Fruit fly (Drosophila melanogaster) whole organism, embryonic: ENCODE data around the gene mst.

Experiments used
- Bdp1 ChIP-seq: fragments of 200-800 bp; sonication (Bioruptor generic); optimal IDR thresholded peaks from 3 replicates; lab custom pipeline; 2016; ENCODE audit warnings: missing biosample characterization, missing genetic modification characterization
- CG11504 ChIP-seq: fragments of 200-800 bp; sonication (Bioruptor generic); optimal IDR thresholded peaks from 3 replicates; lab custom pipeline; 2019; ENCODE audit warnings: missing biosample characterization, mild to moderate bottlenecking, missing genetic modification characterization, moderate library complexity
- CG11560 ChIP-seq: fragments of 200-800 bp; sonication (Bioruptor generic); IDR thresholded peaks from 3 replicates; pipeline ENCODE4 v1.3.6; 2022; ENCODE audit warnings: missing biosample characterization, missing genetic modification characterization
- CG12769 ChIP-seq: fragments of 200-800 bp; sonication (Bioruptor generic); optimal IDR thresholded peaks from 2 replicates; lab custom pipeline; 2019; ENCODE audit warnings: missing biosample characterization, mild to moderate bottlenecking, missing genetic modification characterization, moderate library complexity
- CG14014 ChIP-seq: fragments of 200-800 bp; sonication (Bioruptor generic); IDR thresholded peaks from 2 replicates; pipeline ENCODE4 v1.3.6; 2022; ENCODE audit warnings: missing biosample characterization, missing genetic modification characterization
- CG15269 ChIP-seq: fragments of 200-800 bp; sonication (Bioruptor generic); optimal IDR thresholded peaks from 2 replicates; lab custom pipeline; 2018; ENCODE audit warnings: missing biosample characterization, mild to moderate bottlenecking, missing genetic modification characterization, moderate library complexity
- CG1647 ChIP-seq: fragments of 200-800 bp; sonication (Bioruptor generic); optimal IDR thresholded peaks from 3 replicates; lab custom pipeline; 2016; ENCODE audit warnings: missing biosample characterization, missing genetic modification characterization
- CG16779 ChIP-seq: fragments of 200-800 bp; sonication (Bioruptor generic); IDR thresholded peaks from 2 replicates; pipeline ENCODE4 v1.3.6; 2022; ENCODE audit warnings: missing biosample characterization, missing genetic modification characterization
- CG1792 ChIP-seq: fragments of 200-800 bp; sonication (Bioruptor generic); optimal IDR thresholded peaks from 2 replicates; lab custom pipeline; 2016; ENCODE audit warnings: missing biosample characterization, missing genetic modification characterization
- CG2875 ChIP-seq: fragments of 200-800 bp; sonication (Bioruptor generic); optimal IDR thresholded peaks from 2 replicates; lab custom pipeline; 2017; ENCODE audit warnings: missing biosample characterization, mild to moderate bottlenecking, missing genetic modification characterization, missing genetic modification reagents
- CG33557 ChIP-seq: fragments of 200-800 bp; sonication (Bioruptor generic); optimal IDR thresholded peaks from 2 replicates; lab custom pipeline; 2019; ENCODE audit warnings: missing biosample characterization, mild to moderate bottlenecking, missing genetic modification characterization, moderate library complexity
- CG3407 ChIP-seq: fragments of 200-800 bp; sonication (Bioruptor generic); optimal IDR thresholded peaks from 2 replicates; lab custom pipeline; 2018; ENCODE audit warnings: missing biosample characterization, mild to moderate bottlenecking, missing genetic modification characterization
- CG3847 ChIP-seq: fragments of 200-800 bp; sonication (Bioruptor generic); IDR thresholded peaks from 2 replicates; pipeline ENCODE4 v1.3.6; 2022; ENCODE audit warnings: missing biosample characterization, missing genetic modification characterization
- CG3995 ChIP-seq: fragments of 200-800 bp; sonication (Bioruptor generic); optimal IDR thresholded peaks from 3 replicates; lab custom pipeline; 2016; ENCODE audit warnings: missing biosample characterization, missing genetic modification characterization
- CG4282 ChIP-seq: fragments of 200-800 bp; sonication (Bioruptor generic); optimal IDR thresholded peaks from 2 replicates; lab custom pipeline; 2016; ENCODE audit warnings: missing biosample characterization, missing genetic modification characterization
- CG4424 ChIP-seq: fragments of 200-800 bp; sonication (Bioruptor generic); optimal IDR thresholded peaks from 3 replicates; lab custom pipeline; 2016; ENCODE audit warnings: missing biosample characterization, missing genetic modification characterization
- CG6689 ChIP-seq: fragments of 200-800 bp; sonication (Bioruptor generic); IDR thresholded peaks from 2 replicates; pipeline ENCODE4 v1.3.6; 2022; ENCODE audit warnings: missing biosample characterization, missing genetic modification characterization
- CG7745 ChIP-seq: fragments of 200-800 bp; sonication (Bioruptor generic); optimal IDR thresholded peaks from 2 replicates; lab custom pipeline; 2018; ENCODE audit warnings: missing biosample characterization, mild to moderate bottlenecking, missing genetic modification characterization, moderate library complexity
- CG7928 ChIP-seq: fragments of 200-800 bp; sonication (Bioruptor generic); optimal IDR thresholded peaks from 2 replicates; lab custom pipeline; 2017; ENCODE audit warnings: missing biosample characterization, mild to moderate bottlenecking, missing genetic modification characterization
- CG9437 ChIP-seq: fragments of 200-800 bp; sonication (Bioruptor generic); optimal IDR thresholded peaks from 2 replicates; lab custom pipeline; 2018; ENCODE audit warnings: missing biosample characterization, mild to moderate bottlenecking, missing genetic modification characterization
- CTCF ChIP-seq: fragments of 200-800 bp; sonication (Bioruptor generic); optimal IDR thresholded peaks from 2 replicates; lab custom pipeline; 2017; ENCODE audit warnings: missing biosample characterization, mild to moderate bottlenecking, missing genetic modification characterization, moderate library complexity
- Dek ChIP-seq: fragments of 200-800 bp; sonication (Bioruptor generic); optimal IDR thresholded peaks from 3 replicates; lab custom pipeline; 2019; ENCODE audit warnings: missing biosample characterization, mild to moderate bottlenecking, missing genetic modification characterization, moderate library complexity
- Dll ChIP-seq: fragments of 200-800 bp; sonication (Bioruptor generic); IDR thresholded peaks from 4 replicates; pipeline ENCODE4 v1.3.6; 2022; ENCODE audit warnings: missing biosample characterization, missing genetic modification characterization; ENCODE audit not compliant: partially characterized antibody
- HLH4C ChIP-seq: fragments of 200-800 bp; sonication (Bioruptor generic); IDR thresholded peaks from 3 replicates; pipeline ENCODE4 v1.3.6; 2022; ENCODE audit warnings: missing biosample characterization, missing genetic modification characterization; ENCODE audit not compliant: partially characterized antibody
- Hand ChIP-seq: fragments of 200-800 bp; sonication (Bioruptor generic); optimal IDR thresholded peaks from 2 replicates; lab custom pipeline; 2017; ENCODE audit warnings: mild to moderate bottlenecking, missing biosample characterization, missing genetic modification reagents, missing genetic modification characterization
- Sin3A ChIP-seq: fragments of >200 bp; optimal IDR thresholded peaks from 2 replicates; lab custom pipeline; 2018
- Stat92E ChIP-seq, 3 experiments: fragments of >200 bp in 2 of 3; fragments of 200-800 bp in 1 of 3; sonication (Bioruptor generic) in 1 of 3; optimal IDR thresholded peaks; 2 replicates each; lab custom pipeline; 2017 to 2019; ENCODE audit warnings: missing biosample characterization in 3 of 3, missing genetic modification characterization in 3 of 3, mild to moderate bottlenecking in 1 of 3, moderate library complexity in 1 of 3
- Vsx1 ChIP-seq: fragments of 200-800 bp; sonication (Bioruptor generic); optimal IDR thresholded peaks from 2 replicates; lab custom pipeline; 2017; ENCODE audit warnings: missing biosample characterization, mild to moderate bottlenecking, missing genetic modification characterization, missing genetic modification reagents
- ase ChIP-seq: fragments of 200-800 bp; sonication (Bioruptor generic); IDR thresholded peaks from 3 replicates; pipeline ENCODE4 v1.3.6; 2022; ENCODE audit warnings: missing biosample characterization, missing genetic modification characterization
- ato ChIP-seq: fragments of 200-800 bp; sonication (Bioruptor generic); IDR thresholded peaks from 2 replicates; pipeline ENCODE4 v1.3.6; 2022; ENCODE audit warnings: missing biosample characterization, missing genetic modification characterization; ENCODE audit not compliant: partially characterized antibody
- bab2 ChIP-seq: fragments of 200-800 bp; sonication (Bioruptor generic); optimal IDR thresholded peaks from 2 replicates; lab custom pipeline; 2016; ENCODE audit warnings: missing biosample characterization, missing genetic modification characterization
- br ChIP-seq: fragments of >200 bp; optimal IDR thresholded peaks from 2 replicates; lab custom pipeline; 2017
- bsh ChIP-seq, 2 experiments: fragments of 200-800 bp; sonication (Bioruptor generic); optimal IDR thresholded peaks; 2 replicates each; lab custom pipeline; 2017 to 2018; ENCODE audit warnings: mild to moderate bottlenecking in 2 of 2, missing biosample characterization in 2 of 2, missing genetic modification characterization in 2 of 2, moderate library complexity in 1 of 2
- cg ChIP-seq: fragments of 200-800 bp; sonication (Bioruptor generic); optimal IDR thresholded peaks from 3 replicates; lab custom pipeline; 2019; ENCODE audit warnings: missing biosample characterization, mild to moderate bottlenecking, missing genetic modification characterization, moderate library complexity
- croc ChIP-seq: fragments of 200-800 bp; sonication (Bioruptor generic); conservative IDR thresholded peaks from 3 replicates; pipeline ENCODE4 v1.3.6; 2022; ENCODE audit warnings: missing biosample characterization, missing genetic modification characterization
- eve ChIP-seq, 2 experiments: fragments of >200 bp; optimal IDR thresholded peaks; 2 replicates each; lab custom pipeline; 2017; ENCODE audit warnings: missing biosample characterization in 2 of 2, missing genetic modification characterization in 2 of 2
- gcm2 ChIP-seq: fragments of 200-800 bp; sonication (Bioruptor generic); optimal IDR thresholded peaks from 2 replicates; lab custom pipeline; 2016; ENCODE audit warnings: missing biosample characterization, missing genetic modification characterization
- gt ChIP-seq: fragments of 200-800 bp; sonication (Bioruptor generic); IDR thresholded peaks from 2 replicates; pipeline ENCODE4 v1.3.6; 2022; ENCODE audit warnings: missing biosample characterization, missing genetic modification characterization
- lbe ChIP-seq: fragments of 200-800 bp; sonication (Bioruptor generic); optimal IDR thresholded peaks from 2 replicates; lab custom pipeline; 2016; ENCODE audit warnings: missing biosample characterization, mild to moderate bottlenecking, missing genetic modification characterization
- phol ChIP-seq: fragments of 200-800 bp; sonication (Bioruptor generic); optimal IDR thresholded peaks from 3 replicates; lab custom pipeline; 2018; ENCODE audit warnings: missing biosample characterization, mild to moderate bottlenecking, missing genetic modification characterization, moderate library complexity
- pnt ChIP-seq: fragments of 200-800 bp; sonication (Bioruptor generic); optimal IDR thresholded peaks from 3 replicates; lab custom pipeline; 2016; ENCODE audit warnings: missing biosample characterization, missing genetic modification characterization
- psq ChIP-seq: fragments of 200-800 bp; sonication (Bioruptor generic); optimal IDR thresholded peaks from 2 replicates; lab custom pipeline; 2017; ENCODE audit warnings: missing biosample characterization, missing genetic modification characterization
- sens ChIP-seq: fragments of 200-800 bp; sonication (Bioruptor generic); peaks from one replicate; lab custom pipeline; 2016; ENCODE audit warnings: missing biosample characterization, missing genetic modification characterization
- tna ChIP-seq: fragments of 200-800 bp; sonication (Bioruptor generic); IDR thresholded peaks from 2 replicates; pipeline ENCODE4 v1.3.6; 2022; ENCODE audit warnings: missing biosample characterization, missing genetic modification characterization; ENCODE audit not compliant: partially characterized antibody
- unpg ChIP-seq: fragments of 200-800 bp; sonication (Bioruptor generic); optimal IDR thresholded peaks from 3 replicates; lab custom pipeline; 2018; ENCODE audit warnings: missing biosample characterization, mild to moderate bottlenecking, missing genetic modification characterization, moderate library complexity
- vnd ChIP-seq: fragments of 200-800 bp; sonication (Bioruptor generic); IDR thresholded peaks from 3 replicates; pipeline ENCODE4 v1.3.6; 2022; ENCODE audit warnings: missing biosample characterization, missing genetic modification characterization; ENCODE audit not compliant: partially characterized antibody
- wek ChIP-seq: fragments of 200-800 bp; sonication (Bioruptor generic); optimal IDR thresholded peaks from 3 replicates; lab custom pipeline; 2018; ENCODE audit warnings: missing biosample characterization, mild to moderate bottlenecking, missing genetic modification characterization, moderate library complexity

The mst gene

DNA sequence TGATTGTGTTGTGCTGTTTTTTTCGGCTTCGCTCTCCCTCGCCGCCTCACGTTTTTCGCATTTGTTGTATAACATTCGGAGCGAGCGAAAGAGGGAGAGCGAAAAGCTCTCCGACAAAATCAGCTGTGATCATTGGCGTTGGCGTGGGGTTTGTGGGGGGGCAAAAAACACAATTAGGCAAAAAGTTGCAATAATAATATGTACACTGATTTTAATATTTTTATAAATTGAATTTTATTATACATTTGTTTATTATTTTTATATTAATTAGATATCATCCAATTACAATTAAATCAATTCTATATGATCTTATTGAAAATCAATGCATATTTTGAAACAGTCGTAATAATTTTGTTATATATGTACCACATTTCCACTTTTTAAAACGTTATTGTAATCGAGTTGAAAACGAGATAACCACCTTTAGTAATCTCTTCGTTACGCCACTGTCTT, 13.2 kb upstream of the mst start (continued):
- TF ChIP-seq CG33557 (GFP tag; lab: Kevin White, UChicago) (no peak), CG7928 (GFP tag; lab: Kevin White, UChicago) (no peak)
- TF ChIP-seq, all 482 proteins: peak for 120

DNA sequence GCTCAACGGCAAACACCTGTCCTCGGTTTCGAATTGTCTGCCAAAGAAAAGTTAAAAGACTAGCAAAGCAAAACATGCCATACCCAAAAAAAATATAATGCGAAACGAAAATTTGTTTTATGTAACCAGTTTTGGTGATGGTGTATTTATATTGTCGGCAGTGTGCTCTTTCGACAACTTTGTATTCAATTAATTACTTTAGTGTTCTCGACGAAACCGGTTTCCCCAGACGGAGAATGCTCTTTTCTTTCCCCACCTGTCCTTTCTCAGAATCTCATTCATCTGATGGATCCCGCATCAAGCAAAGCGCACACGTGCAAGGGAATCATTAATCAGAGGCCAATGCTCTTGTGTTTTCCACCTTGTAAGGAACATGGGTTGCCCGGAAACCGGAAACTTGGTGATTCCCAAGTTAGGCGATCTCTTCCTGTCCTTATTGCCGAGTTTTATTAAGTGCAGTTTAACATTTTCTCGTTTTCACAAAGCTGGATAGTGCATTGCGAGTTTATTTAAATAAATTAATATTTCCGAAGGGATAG, 10.4 kb upstream of the mst start:
- TF ChIP-seq sens (peak; percentile 2), Stat92E (GFP tag; optimal IDR thresholded peaks at IDR 0.05; lab: Kevin White, UChicago) (peak in 1 of 3 experiments; percentile 49), Sin3A (lab: Kevin White, UChicago) (no peak)

dm6 chrX:21387695-21388094, 1.1 kb upstream of the mst start, which contains the start of gene Ddx56:
Ddx56 (minus strand) TSS chrX:21387946.
- TF ChIP-seq CG1792 (GFP tag; lab: Kevin White, UChicago), result no peak
- no peak for TF ChIP-seq gcm2
- no peak for TF ChIP-seq wek
- TF ChIP-seq CG7745 (tag; lab: Kevin White, UChicago), result no peak
- no peak for TF ChIP-seq CG1647 (GFP tag; lab: Kevin White, UChicago)
- no peak for TF ChIP-seq CTCF (GFP tag; lab: Kevin White, UChicago)
- TF ChIP-seq Vsx1, result no peak
- TF ChIP-seq Bdp1 (GFP tag; lab: Kevin White, UChicago), result no peak
- TF ChIP-seq psq (GFP tag; lab: Kevin White, UChicago), result no peak
- TF ChIP-seq bab2 (GFP tag; lab: Kevin White, UChicago), result no peak
- 0 out of 3 replicates have a peak, but pooled peaks have one; percentile 42 for TF ChIP-seq vnd (GFP tag; lab: Robert Waterston, UW)
- no peak for TF ChIP-seq phol (tag; lab: Kevin White, UChicago)
- TF ChIP-seq gt (GFP tag; lab: Robert Waterston, UW), result no peak
- TF ChIP-seq Dek (tag; lab: Kevin White, UChicago), result no peak
- TF ChIP-seq cg, result no peak
- TF ChIP-seq HLH4C, result peak; percentile 62; the same call in 2 of the 3 replicates
- TF ChIP-seq unpg (GFP tag; lab: Kevin White, UChicago), result no peak
- TF ChIP-seq eve (GFP tag; optimal IDR thresholded peaks at IDR 0.05; lab: Kevin White, UChicago), result no peak
- TF ChIP-seq CG14014 (GFP tag; lab: Robert Waterston, UW), result no peak
- no peak for TF ChIP-seq pnt (GFP tag; lab: Kevin White, UChicago)
- no peak for TF ChIP-seq CG11560 (tag; lab: Robert Waterston, UW)
- TF ChIP-seq br (lab: Kevin White, UChicago), result no peak
- peak; percentile 29 for TF ChIP-seq CG3995 (GFP tag; lab: Kevin White, UChicago)
- TF ChIP-seq ato, result no peak
- TF ChIP-seq CG6689 (GFP tag; lab: Robert Waterston, UW), result no peak
- TF ChIP-seq CG11504 (tag; lab: Kevin White, UChicago), result no peak
- TF ChIP-seq CG12769, result no peak
- no peak for TF ChIP-seq CG16779
- TF ChIP-seq ase, result no peak
- no peak for TF ChIP-seq CG3407 (GFP tag; lab: Kevin White, UChicago)
- no peak for TF ChIP-seq CG2875 (GFP tag; lab: Kevin White, UChicago)
- 0 out of 2 replicates have a peak, but pooled peaks have one; percentile 16 for TF ChIP-seq tna (GFP tag; lab: Robert Waterston, UW)
- TF ChIP-seq Hand (GFP tag; lab: Kevin White, UChicago), result no peak
- TF ChIP-seq bsh (GFP tag; optimal IDR thresholded peaks at IDR 0.05; lab: Kevin White, UChicago), result no peak
- TF ChIP-seq lbe (GFP tag; lab: Kevin White, UChicago), result no peak
- no peak for TF ChIP-seq CG9437 (GFP tag; lab: Kevin White, UChicago)
- no peak for TF ChIP-seq CG4424 (GFP tag; lab: Kevin White, UChicago)
- TF ChIP-seq croc, result no peak
- TF ChIP-seq CG15269 (tag; lab: Kevin White, UChicago), result no peak
- no peak for TF ChIP-seq CG4282 (GFP tag; lab: Kevin White, UChicago)
- no peak for TF ChIP-seq CG3847 (GFP tag; lab: Robert Waterston, UW)
- TF ChIP-seq Dll (GFP tag; lab: Robert Waterston, UW), result peak; percentile 68
